Fruit fly (Drosophila melanogaster): Measurements from ENCODE around the gene CG34434.

dm6 chrX:5621893-5622803 is 6.0 kb upstream of the CG34434 start, which contains the start of the genes Mlc-c and Pop1:
- TF ChIP-seq rgr (GFP tag; optimal IDR thresholded peaks at IDR 0.05) (no peak), jim (GFP tag; optimal IDR thresholded peaks at IDR 0.05) (no peak), N (GFP tag; optimal IDR thresholded peaks at IDR 0.05) (no peak), sage (GFP tag; optimal IDR thresholded peaks at IDR 0.05) (no peak), Dfd (GFP tag; optimal IDR thresholded peaks at IDR 0.05) (no peak), pan (optimal IDR thresholded peaks at IDR 0.05) (no peak), Rel (GFP tag; optimal IDR thresholded peaks at IDR 0.05) (no peak), Rel (tag; optimal IDR thresholded peaks at IDR 0.05) (peak; percentile 58), dl (GFP tag; optimal IDR thresholded peaks at IDR 0.05; ENCODE audit: insufficient read depth in 1 of 2, partially characterized antibody in 2 of 2) (no peak), lola (GFP tag; optimal IDR thresholded peaks at IDR 0.05) (no peak), Hnf4 (GFP tag; optimal IDR thresholded peaks at IDR 0.05) (no peak), h (GFP tag; optimal IDR thresholded peaks at IDR 0.05) (no peak), Hr78 (GFP tag; optimal IDR thresholded peaks at IDR 0.05) (no peak)
